Fruit fly (Drosophila melanogaster): Measurements from ENCODE around the gene CG13607.

Gene CG13607

dm6 chr3R:24106059-24106631, 10.0 kb downstream of the CG13607 start:
- TF ChIP-seq Fer2 (tag; optimal IDR thresholded peaks at IDR 0.05) (peak; percentile 19), Blimp-1 (GFP tag; optimal IDR thresholded peaks at IDR 0.05) (peak; percentile 48), schlank (tag; optimal IDR thresholded peaks at IDR 0.05) (no peak), Xbp1 (GFP tag; optimal IDR thresholded peaks at IDR 0.05) (peak; percentile 73), CG6654 (GFP tag; optimal IDR thresholded peaks at IDR 0.05) (no peak), CG31224 (GFP tag; IDR thresholded peaks at IDR 0.05) (no peak), CG14014 (GFP tag; IDR thresholded peaks at IDR 0.05) (no peak), CG1233 (GFP tag; optimal IDR thresholded peaks at IDR 0.05) (no peak), CG15269 (tag; optimal IDR thresholded peaks at IDR 0.05) (peak; percentile 59), CG8089 (GFP tag; optimal IDR thresholded peaks at IDR 0.05) (no peak), az2 (GFP tag; optimal IDR thresholded peaks at IDR 0.05) (peak; percentile 43), onecut (GFP tag; IDR thresholded peaks at IDR 0.05) (peak; percentile 60), nerfin-2 (GFP tag; IDR thresholded peaks at IDR 0.05; ENCODE audit: partially characterized antibody) (no peak), insv (GFP tag; optimal IDR thresholded peaks at IDR 0.05) (no peak), Eip74EF (GFP tag; optimal IDR thresholded peaks at IDR 0.05) (no peak), ewg (GFP tag; optimal IDR thresholded peaks at IDR 0.05) (peak; percentile 84), ATbp (GFP tag; optimal IDR thresholded peaks at IDR 0.05) (peak; percentile 47), Chrac-16 (GFP tag; optimal IDR thresholded peaks at IDR 0.05) (peak; percentile 34), CG18764 (GFP tag; optimal IDR thresholded peaks at IDR 0.05) (peak; percentile 42), ro (GFP tag; IDR thresholded peaks at IDR 0.05) (no peak), nmo (GFP tag; optimal IDR thresholded peaks at IDR 0.05) (peak; percentile 13), CG17328 (GFP tag; IDR thresholded peaks at IDR 0.05) (no peak), CG14710 (tag; optimal IDR thresholded peaks at IDR 0.05) (peak; percentile 17), CG8388 (GFP tag; optimal IDR thresholded peaks at IDR 0.05) (peak; percentile 0), Hr51 (GFP tag; optimal IDR thresholded peaks at IDR 0.05) (peak; percentile 10 to 58), CG10543 (GFP tag; optimal IDR thresholded peaks at IDR 0.05) (peak; percentile 4), CG12391 (tag; optimal IDR thresholded peaks at IDR 0.05) (peak; percentile 57), CG18262 (tag; optimal IDR thresholded peaks at IDR 0.05) (peak; percentile 33), tgo (GFP tag; IDR thresholded peaks at IDR 0.05) (no peak), Fer3 (tag; optimal IDR thresholded peaks at IDR 0.05) (peak; percentile 52), Bdp1 (GFP tag; optimal IDR thresholded peaks at IDR 0.05) (peak; percentile 25), CG11398 (GFP tag; optimal IDR thresholded peaks at IDR 0.05) (no peak), CG15073 (GFP tag; optimal IDR thresholded peaks at IDR 0.05) (no peak), fd96Cb (tag; optimal IDR thresholded peaks at IDR 0.05) (peak; percentile 1), Six4 (GFP tag; optimal IDR thresholded peaks at IDR 0.05) (peak; percentile 43), Ssrp (tag; optimal IDR thresholded peaks at IDR 0.05) (peak; percentile 17), CG13775 (GFP tag; optimal IDR thresholded peaks at IDR 0.05) (peak; percentile 28), HHEX (GFP tag; optimal IDR thresholded peaks at IDR 0.05) (peak; percentile 28), CG4617 (GFP tag; optimal IDR thresholded peaks at IDR 0.05; ENCODE audit: borderline replicate concordance) (peak; percentile 11), knrl (GFP tag; IDR thresholded peaks at IDR 0.05; ENCODE audit: partially characterized antibody) (no peak), CG10267 (tag; optimal IDR thresholded peaks at IDR 0.05) (peak; percentile 92), twi (tag; optimal IDR thresholded peaks at IDR 0.05) (no peak), CG2120 (GFP tag; optimal IDR thresholded peaks at IDR 0.05) (peak; percentile 67), D19A (tag; optimal IDR thresholded peaks at IDR 0.05) (peak; percentile 35), Hmr (GFP tag; optimal IDR thresholded peaks at IDR 0.05) (peak; percentile 50), CG2875 (GFP tag; optimal IDR thresholded peaks at IDR 0.05) (no peak), dmrt11E (tag; optimal IDR thresholded peaks at IDR 0.05) (peak; percentile 27), Aef1 (GFP tag; IDR thresholded peaks at IDR 0.05) (no peak), CG32772 (GFP tag; IDR thresholded peaks at IDR 0.05) (no peak)
